Worm (Caenorhabditis elegans): ENCODE measurements around the gene F02H6.7.

Gene F02H6.7

DNA sequence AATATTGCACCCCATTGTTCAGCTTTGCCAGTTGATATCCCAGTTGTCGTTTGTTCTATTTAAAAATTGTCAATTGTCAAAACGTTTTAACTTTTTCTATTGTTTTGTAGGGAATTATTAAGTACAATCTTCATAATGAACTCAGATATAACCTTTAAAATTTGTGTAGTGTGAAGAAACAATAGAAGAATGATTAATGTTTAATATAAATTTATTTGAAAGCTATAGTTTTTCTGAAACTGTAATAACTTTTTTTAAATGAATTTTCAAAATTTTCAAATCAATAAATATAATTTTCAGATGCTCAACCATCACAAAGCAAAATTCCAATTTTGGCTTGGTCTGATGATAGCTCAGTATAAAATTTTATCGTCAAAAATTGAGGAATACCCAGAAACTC, 36.0 kb downstream of the F02H6.7 start, which contains the start of gene K01G12.22:
Gene K01G12.22, plus strand, starts transcription at position 301 of the 400 bp plus-strand sequence.
- TF ChIP-seq ceh-18 (tag; optimal IDR thresholded peaks at IDR 0.05) (no peak), ceh-6 (GFP tag; optimal IDR thresholded peaks at IDR 0.05) (no peak), ets-4 (tag; optimal IDR thresholded peaks at IDR 0.05) (no peak), elt-4 (tag; optimal IDR thresholded peaks at IDR 0.05) (no peak), hlh-15 (tag; optimal IDR thresholded peaks at IDR 0.05) (no peak), ttx-3 (tag; optimal IDR thresholded peaks at IDR 0.05) (no peak), C38D4.7 (GFP tag; optimal IDR thresholded peaks at IDR 0.05) (no peak), ceh-14 (tag; optimal IDR thresholded peaks at IDR 0.05) (no peak), mec-3 (tag; optimal IDR thresholded peaks at IDR 0.05; ENCODE audit: borderline replicate concordance) (no peak), dmd-4 (tag; optimal IDR thresholded peaks at IDR 0.05; ENCODE audit: borderline replicate concordance) (no peak), hlh-13 (GFP tag; optimal IDR thresholded peaks at IDR 0.05) (no peak), ceh-9 (tag; optimal IDR thresholded peaks at IDR 0.05) (no peak), che-1 (tag; optimal IDR thresholded peaks at IDR 0.05) (no peak)

DNA sequence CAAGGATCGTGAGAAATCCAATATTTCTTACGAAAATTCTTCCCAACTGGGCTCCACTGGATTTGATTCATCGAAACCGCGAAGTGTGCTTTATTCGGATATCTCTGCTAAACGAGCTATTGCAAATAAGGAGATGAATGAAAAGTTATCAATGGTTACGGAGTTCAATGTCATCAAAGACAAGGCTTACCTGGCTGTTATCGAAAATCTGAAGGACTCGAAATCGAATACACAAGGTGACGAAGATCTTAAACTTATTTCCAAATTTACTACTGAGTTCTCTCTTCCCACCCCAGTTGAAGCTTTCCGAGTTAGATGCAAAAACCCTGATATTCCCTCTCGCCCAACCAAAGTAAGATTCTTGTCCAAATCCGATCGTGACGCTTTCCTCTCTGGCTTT, 41.7 kb downstream of the F02H6.7 start:
- no peak for TF ChIP-seq elt-4 (tag; optimal IDR thresholded peaks at IDR 0.05)
- no peak for TF ChIP-seq hlh-30 (tag; optimal IDR thresholded peaks at IDR 0.05; ENCODE audit: insufficient read depth)
- no peak for TF ChIP-seq gmeb-2 (tag; optimal IDR thresholded peaks at IDR 0.05)
- TF ChIP-seq dmd-4 (tag; optimal IDR thresholded peaks at IDR 0.05; ENCODE audit: borderline replicate concordance) = no peak
- TF ChIP-seq npax-4 (tag; optimal IDR thresholded peaks at IDR 0.05) = no peak
- no peak for TF ChIP-seq ama-1 (optimal IDR thresholded peaks at IDR 0.05)
- TF ChIP-seq elt-2 (tag; optimal IDR thresholded peaks at IDR 0.05) = no peak

DNA sequence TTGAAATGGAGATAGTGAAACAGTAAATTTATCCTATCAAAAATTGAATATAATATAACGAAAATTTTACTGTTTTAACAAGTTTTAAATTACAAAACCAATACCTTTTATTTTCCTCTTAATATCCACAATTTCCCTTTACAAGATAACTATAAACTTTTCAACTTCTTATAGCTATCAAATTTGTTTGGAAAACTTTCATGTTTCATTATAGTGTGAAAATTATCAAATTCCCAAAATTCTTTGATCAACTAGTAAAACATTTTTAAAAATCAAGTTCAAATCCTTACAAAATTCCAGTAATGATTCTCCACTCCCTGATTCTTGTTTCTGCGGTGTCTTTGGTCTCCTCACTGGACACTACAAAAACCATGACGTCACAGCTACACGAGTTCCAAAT, 45.9 kb downstream of the F02H6.7 start, which contains the start of gene R05A10.1:
Gene R05A10.1, plus strand, starts transcription at position 301 of the 400 bp plus-strand sequence.
- TF ChIP-seq fkh-6 (tag; optimal IDR thresholded peaks at IDR 0.05) (no peak), ceh-48 (tag; optimal IDR thresholded peaks at IDR 0.05) (no peak), C08G9.2 (tag; optimal IDR thresholded peaks at IDR 0.05) (no peak), ceh-2 (tag; optimal IDR thresholded peaks at IDR 0.05) (no peak), ceh-14 (tag; optimal IDR thresholded peaks at IDR 0.05) (no peak), sox-2 (GFP tag; IDR thresholded peaks at IDR 0.05) (no peak), odd-2 (tag; optimal IDR thresholded peaks at IDR 0.05) (no peak), pha-4 (tag; optimal IDR thresholded peaks at IDR 0.05) (no peak), nfya-1 (tag; optimal IDR thresholded peaks at IDR 0.05) (no peak), elt-4 (tag; optimal IDR thresholded peaks at IDR 0.05) (no peak), unc-86 (tag; optimal IDR thresholded peaks at IDR 0.05) (no peak), che-1 (tag; optimal IDR thresholded peaks at IDR 0.05) (no peak), elt-2 (tag; optimal IDR thresholded peaks at IDR 0.05) (no peak), hlh-13 (GFP tag; optimal IDR thresholded peaks at IDR 0.05) (no peak), ceh-30 (tag; optimal IDR thresholded peaks at IDR 0.05) (no peak), ama-1 (optimal IDR thresholded peaks at IDR 0.05) (no peak)

DNA sequence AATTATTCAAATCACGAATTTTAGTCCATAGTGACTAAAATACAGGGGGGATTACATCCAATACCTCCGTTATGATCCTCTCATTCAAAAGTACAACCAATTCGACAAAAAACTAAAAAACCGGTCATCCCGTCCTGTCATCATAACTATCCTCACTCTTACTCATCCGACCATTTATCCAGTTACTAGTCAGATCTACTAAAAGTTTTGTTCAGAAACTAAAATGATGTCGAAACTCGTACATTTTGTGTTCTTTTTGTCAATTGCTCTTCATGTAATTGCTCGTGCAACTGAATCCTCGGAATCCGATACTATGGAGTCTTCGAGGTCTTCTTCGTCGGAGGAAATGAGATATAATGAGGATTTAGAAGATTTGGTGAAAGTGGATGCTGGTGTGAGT, 50.9 kb downstream of the F02H6.7 start, which contains the start of gene R05A10.2:
Gene R05A10.2, plus strand, starts transcription at position 214 of the 400 bp plus-strand sequence.
- TF ChIP-seq elt-4 (tag; optimal IDR thresholded peaks at IDR 0.05) (no peak), ceh-24 (tag; optimal IDR thresholded peaks at IDR 0.05) (no peak), gmeb-2 (tag; optimal IDR thresholded peaks at IDR 0.05) (no peak)

DNA sequence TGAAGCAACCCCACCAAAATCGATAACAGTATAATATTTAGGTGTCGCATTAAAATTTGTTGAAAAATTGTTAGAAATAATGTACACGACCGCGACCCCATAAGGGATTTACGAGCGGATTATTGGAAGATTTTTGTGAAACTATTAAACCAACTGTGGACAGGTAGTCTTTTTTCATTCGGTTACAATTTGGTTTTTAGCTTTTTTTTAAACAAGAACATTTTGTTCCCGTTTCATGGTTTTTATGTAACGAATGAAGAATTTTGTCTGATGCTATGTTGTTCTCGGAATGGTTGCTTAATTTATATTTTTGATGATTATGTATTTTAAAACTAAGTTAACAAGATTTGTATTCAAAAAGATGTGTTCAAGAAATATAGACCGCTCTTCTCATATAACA, 51.6 kb downstream of the F02H6.7 start, which contains the start of gene R05A10.3:
Gene R05A10.3, minus strand, starts transcription at position 101 of the 400 bp plus-strand sequence.
- TF ChIP-seq eyg-1 (tag; optimal IDR thresholded peaks at IDR 0.05) = no peak
- no peak for TF ChIP-seq fkh-6 (tag; optimal IDR thresholded peaks at IDR 0.05)
- TF ChIP-seq nhr-232 (tag; optimal IDR thresholded peaks at IDR 0.05) = no peak
- TF ChIP-seq ceh-45 (GFP tag; IDR thresholded peaks at IDR 0.05) = no peak
- TF ChIP-seq hlh-13 (GFP tag; optimal IDR thresholded peaks at IDR 0.05) = no peak
